Fruit fly (Drosophila melanogaster) whole organism, embryonic: Measurements from ENCODE around the gene Girdin.

Source experiments
- Atf6 ChIP-seq: fragments of 200-800 bp; sonication (Bioruptor generic); IDR thresholded peaks from 2 replicates; pipeline ENCODE4 v1.3.6; 2022; ENCODE audit warnings: missing biosample characterization, missing genetic modification characterization
- CG11696 ChIP-seq: fragments of 200-800 bp; sonication (Bioruptor generic); IDR thresholded peaks from 2 replicates; pipeline ENCODE4 v1.3.6; 2022; ENCODE audit warnings: missing biosample characterization, missing genetic modification characterization
- CG12391 ChIP-seq: fragments of 200-800 bp; sonication (Bioruptor generic); optimal IDR thresholded peaks from 3 replicates; lab custom pipeline; 2018; ENCODE audit warnings: missing biosample characterization, mild to moderate bottlenecking, missing genetic modification characterization, moderate library complexity
- CG14014 ChIP-seq: fragments of 200-800 bp; sonication (Bioruptor generic); IDR thresholded peaks from 2 replicates; pipeline ENCODE4 v1.3.6; 2022; ENCODE audit warnings: missing biosample characterization, missing genetic modification characterization
- CG14050 ChIP-seq: fragments of 200-800 bp; sonication (Bioruptor generic); IDR thresholded peaks from 3 replicates; pipeline ENCODE4 v1.3.6; 2022; ENCODE audit warnings: missing biosample characterization, missing genetic modification characterization
- CG15073 ChIP-seq: fragments of 200-800 bp; sonication (Bioruptor generic); optimal IDR thresholded peaks from 2 replicates; lab custom pipeline; 2016; ENCODE audit warnings: missing biosample characterization, missing genetic modification characterization
- CG1603 ChIP-seq: fragments of 200-800 bp; sonication (Bioruptor generic); optimal IDR thresholded peaks from 2 replicates; lab custom pipeline; 2019; ENCODE audit warnings: missing biosample characterization, mild to moderate bottlenecking, missing genetic modification characterization, moderate library complexity
- CG17328 ChIP-seq: fragments of 200-800 bp; sonication (Bioruptor generic); IDR thresholded peaks from 2 replicates; pipeline ENCODE4 v1.3.6; 2022; ENCODE audit warnings: missing biosample characterization, missing genetic modification characterization
- CG2120 ChIP-seq: fragments of 200-800 bp; sonication (Bioruptor generic); optimal IDR thresholded peaks from 3 replicates; lab custom pipeline; 2016; ENCODE audit warnings: missing biosample characterization, missing genetic modification characterization
- CG2202 ChIP-seq: fragments of 200-800 bp; sonication (Bioruptor generic); optimal IDR thresholded peaks from 2 replicates; lab custom pipeline; 2018; ENCODE audit warnings: missing biosample characterization, mild to moderate bottlenecking, missing genetic modification characterization
- CG30020 ChIP-seq: fragments of 200-800 bp; optimal IDR thresholded peaks from 2 replicates; lab custom pipeline; 2019; ENCODE audit warnings: missing biosample characterization, mild to moderate bottlenecking, missing genetic modification characterization, moderate library complexity
- CG31441 ChIP-seq: fragments of 200-800 bp; sonication (Bioruptor generic); IDR thresholded peaks from 2 replicates; pipeline ENCODE4 v1.3.6; 2022; ENCODE audit warnings: missing biosample characterization, missing genetic modification characterization
- CG32772 ChIP-seq: fragments of 200-800 bp; sonication (Bioruptor generic); IDR thresholded peaks from 2 replicates; pipeline ENCODE4 v1.3.6; 2022; ENCODE audit warnings: missing biosample characterization, missing genetic modification characterization
- CG6254 ChIP-seq: fragments of 200-800 bp; sonication (Bioruptor generic); optimal IDR thresholded peaks from 3 replicates; lab custom pipeline; 2017; ENCODE audit warnings: mild to moderate bottlenecking, missing biosample characterization, missing genetic modification reagents, missing genetic modification characterization
- CG7987 ChIP-seq: fragments of 200-800 bp; sonication (Bioruptor generic); optimal IDR thresholded peaks from 2 replicates; lab custom pipeline; 2018; ENCODE audit warnings: missing biosample characterization, mild to moderate bottlenecking, missing genetic modification characterization, moderate library complexity
- Camta ChIP-seq: fragments of 200-800 bp; sonication (Bioruptor generic); optimal IDR thresholded peaks from 2 replicates; lab custom pipeline; 2016; ENCODE audit warnings: missing biosample characterization, missing genetic modification characterization
- CrebB ChIP-seq: fragments of 200-800 bp; sonication (Bioruptor generic); optimal IDR thresholded peaks from 3 replicates; lab custom pipeline; 2018; ENCODE audit warnings: missing biosample characterization, mild to moderate bottlenecking, missing genetic modification characterization
- Dad ChIP-seq: fragments of 200-800 bp; sonication (Bioruptor generic); optimal IDR thresholded peaks from 3 replicates; lab custom pipeline; 2016; ENCODE audit warnings: missing biosample characterization, missing genetic modification characterization
- Dek ChIP-seq: fragments of 200-800 bp; sonication (Bioruptor generic); optimal IDR thresholded peaks from 3 replicates; lab custom pipeline; 2019; ENCODE audit warnings: missing biosample characterization, mild to moderate bottlenecking, missing genetic modification characterization, moderate library complexity
- Dp ChIP-seq: fragments of 200-800 bp; sonication (Bioruptor generic); optimal IDR thresholded peaks from 2 replicates; lab custom pipeline; 2018; ENCODE audit warnings: missing biosample characterization, mild to moderate bottlenecking, missing genetic modification characterization, moderate library complexity
- ERR ChIP-seq: fragments of 200-800 bp; sonication (Bioruptor generic); optimal IDR thresholded peaks from 2 replicates; lab custom pipeline; 2016; ENCODE audit warnings: missing biosample characterization, missing genetic modification characterization
- Fer1 ChIP-seq: fragments of 200-800 bp; sonication (Bioruptor generic); optimal IDR thresholded peaks from 2 replicates; lab custom pipeline; 2017; ENCODE audit warnings: missing biosample characterization, mild to moderate bottlenecking, missing genetic modification characterization
- Hand ChIP-seq: fragments of 200-800 bp; sonication (Bioruptor generic); optimal IDR thresholded peaks from 2 replicates; lab custom pipeline; 2017; ENCODE audit warnings: mild to moderate bottlenecking, missing biosample characterization, missing genetic modification reagents, missing genetic modification characterization
- Hr51 ChIP-seq, 2 experiments: fragments of 200-800 bp; sonication (Bioruptor generic); optimal IDR thresholded peaks; 2 replicates in 1 of 2; 3 replicates in 1 of 2; lab custom pipeline; 2016 to 2018; ENCODE audit warnings: missing biosample characterization in 2 of 2, missing genetic modification characterization in 2 of 2, mild to moderate bottlenecking in 1 of 2, moderate library complexity in 1 of 2
- MTF-1 ChIP-seq: fragments of 200-800 bp; sonication (Bioruptor generic); optimal IDR thresholded peaks from 2 replicates; lab custom pipeline; 2018; ENCODE audit warnings: missing biosample characterization, mild to moderate bottlenecking, missing genetic modification characterization, borderline replicate concordance
- Max ChIP-seq: fragments of 200-800 bp; sonication (Bioruptor generic); optimal IDR thresholded peaks from 2 replicates; lab custom pipeline; 2016; ENCODE audit warnings: missing biosample characterization, mild to moderate bottlenecking, missing genetic modification characterization
- Nf-YC ChIP-seq: fragments of 200-800 bp; optimal IDR thresholded peaks from 3 replicates; lab custom pipeline; 2019; ENCODE audit warnings: missing biosample characterization, mild to moderate bottlenecking, missing genetic modification characterization, moderate library complexity
- Ssrp ChIP-seq: fragments of 200-800 bp; sonication (Bioruptor generic); optimal IDR thresholded peaks from 2 replicates; lab custom pipeline; 2018; ENCODE audit warnings: missing biosample characterization, mild to moderate bottlenecking, missing genetic modification characterization, moderate library complexity
- Stat92E ChIP-seq, 3 experiments: fragments of >200 bp in 2 of 3; fragments of 200-800 bp in 1 of 3; sonication (Bioruptor generic) in 1 of 3; optimal IDR thresholded peaks; 2 replicates each; lab custom pipeline; 2017 to 2019; ENCODE audit warnings: missing biosample characterization in 3 of 3, missing genetic modification characterization in 3 of 3, mild to moderate bottlenecking in 1 of 3, moderate library complexity in 1 of 3
- Tbp ChIP-seq: fragments of >200 bp; optimal IDR thresholded peaks from 2 replicates; lab custom pipeline; 2018; ENCODE audit warnings: missing biosample characterization, missing genetic modification characterization
- Trl ChIP-seq, 3 experiments: fragments of >200 bp in 2 of 3; fragments of 200-800 bp in 1 of 3; sonication (Bioruptor generic) in 1 of 3; optimal IDR thresholded peaks; 2 replicates in 1 of 3; 3 replicates in 2 of 3; lab custom pipeline; 2016 to 2017; ENCODE audit warnings: missing biosample characterization in 1 of 3, missing genetic modification characterization in 1 of 3
- amos ChIP-seq: fragments of 200-800 bp; sonication (Bioruptor generic); IDR thresholded peaks from 2 replicates; pipeline ENCODE4 v1.3.6; 2022; ENCODE audit warnings: missing biosample characterization, missing genetic modification characterization; ENCODE audit not compliant: partially characterized antibody
- cas ChIP-seq: fragments of 200-800 bp; sonication (Bioruptor generic); IDR thresholded peaks from 2 replicates; pipeline ENCODE4 v1.3.6; 2022; ENCODE audit warnings: missing biosample characterization, missing genetic modification characterization
- caup ChIP-seq: fragments of 200-800 bp; sonication (Bioruptor generic); optimal IDR thresholded peaks from 3 replicates; lab custom pipeline; 2017; ENCODE audit warnings: missing biosample characterization, mild to moderate bottlenecking, missing genetic modification characterization, moderate library complexity; ENCODE audit not compliant: severe bottlenecking
- ci ChIP-seq: fragments of 200-800 bp; sonication (Bioruptor generic); IDR thresholded peaks from 3 replicates; pipeline ENCODE4 v1.3.6; 2022; ENCODE audit warnings: missing biosample characterization, missing genetic modification characterization
- emc ChIP-seq: fragments of 200-800 bp; sonication (Bioruptor generic); optimal IDR thresholded peaks from 2 replicates; lab custom pipeline; 2016; ENCODE audit warnings: missing biosample characterization, missing genetic modification characterization
- klu ChIP-seq: fragments of 200-800 bp; sonication (Bioruptor generic); IDR thresholded peaks from 2 replicates; pipeline ENCODE4 v1.3.6; 2022; ENCODE audit warnings: missing biosample characterization, missing genetic modification characterization
- lola ChIP-seq, 3 experiments: fragments of >200 bp in 2 of 3; fragments of 200-800 bp in 1 of 3; sonication (Bioruptor generic) in 1 of 3; optimal IDR thresholded peaks; 2 replicates each; lab custom pipeline; 2017 to 2019; ENCODE audit warnings: missing biosample characterization in 3 of 3, missing genetic modification characterization in 3 of 3, mild to moderate bottlenecking in 1 of 3, moderate library complexity in 1 of 3
- lov ChIP-seq, 2 experiments: fragments of 200-800 bp in 1 of 2; fragments of >200 bp in 1 of 2; sonication (Bioruptor generic) in 1 of 2; IDR thresholded peaks in 1 of 2; optimal IDR thresholded peaks in 1 of 2; 2 replicates in 1 of 2; 3 replicates in 1 of 2; pipeline versions ENCODE4 v1.3.6 to Lab custom; 2017 to 2022; ENCODE audit warnings: missing biosample characterization in 1 of 2, missing genetic modification characterization in 1 of 2
- nau ChIP-seq: fragments of 200-800 bp; sonication (Bioruptor generic); optimal IDR thresholded peaks from 3 replicates; lab custom pipeline; 2017; ENCODE audit warnings: missing biosample characterization, mild to moderate bottlenecking, missing genetic modification characterization, missing genetic modification reagents
- pan ChIP-seq, 4 experiments: fragments of >200 bp in 3 of 4; fragments of 200-800 bp in 1 of 4; sonication (Bioruptor generic) in 1 of 4; optimal IDR thresholded peaks in 3 of 4; IDR thresholded peaks in 1 of 4; 2 replicates each; pipeline versions ENCODE4 v1.3.6 to Lab custom; 2017 to 2022; ENCODE audit warnings: missing biosample characterization in 2 of 4, missing genetic modification characterization in 2 of 4, mixed read lengths in 1 of 4
- peb ChIP-seq: fragments of 200-800 bp; sonication (Bioruptor generic); IDR thresholded peaks from 2 replicates; pipeline ENCODE4 v1.3.6; 2022; ENCODE audit warnings: missing biosample characterization, missing genetic modification characterization
- pita ChIP-seq: fragments of 200-800 bp; sonication (Bioruptor generic); optimal IDR thresholded peaks from 2 replicates; lab custom pipeline; 2017; ENCODE audit warnings: missing biosample characterization, mild to moderate bottlenecking, missing genetic modification characterization
- repo ChIP-seq: fragments of 200-800 bp; sonication (Bioruptor generic); optimal IDR thresholded peaks from 2 replicates; lab custom pipeline; 2016; ENCODE audit warnings: missing biosample characterization, missing genetic modification characterization
- row ChIP-seq: fragments of 200-800 bp; sonication (Bioruptor generic); IDR thresholded peaks from 3 replicates; pipeline ENCODE4 v1.3.6; 2022; ENCODE audit warnings: missing biosample characterization, missing genetic modification characterization
- shn ChIP-seq: fragments of 200-800 bp; sonication (Bioruptor generic); optimal IDR thresholded peaks from 3 replicates; lab custom pipeline; 2016; ENCODE audit warnings: missing biosample characterization, missing genetic modification characterization
- unc-4 ChIP-seq: fragments of 200-800 bp; sonication (Bioruptor generic); IDR thresholded peaks from 2 replicates; pipeline ENCODE4 v1.3.6; 2022; ENCODE audit warnings: missing biosample characterization, missing genetic modification characterization; ENCODE audit not compliant: partially characterized antibody

The Girdin gene

DNA sequence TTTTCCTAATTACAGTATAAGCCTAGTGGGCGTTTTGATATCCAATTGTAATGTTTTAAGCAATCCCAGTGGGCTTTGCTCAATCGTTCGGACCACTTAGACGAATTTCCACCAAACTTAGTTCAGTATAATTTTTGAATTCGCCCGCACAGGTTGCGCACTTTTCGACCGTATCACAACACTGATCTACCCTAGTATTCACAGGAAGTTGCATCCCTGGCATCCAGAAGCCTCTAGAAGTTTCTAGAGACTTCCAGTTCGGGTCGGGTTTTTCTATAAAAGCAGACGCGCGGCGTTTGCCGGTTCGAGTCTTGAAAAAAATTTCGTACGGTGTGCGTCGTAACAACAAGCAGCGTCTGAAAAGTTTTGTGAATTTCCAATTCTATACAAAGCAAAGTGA lies 14.2 kb downstream of the Girdin start, which contains the start of gene Hsp83 (continued):
- TF ChIP-seq pita: peak; percentile 6
- peak; percentile 94 for TF ChIP-seq Dp
- TF ChIP-seq Camta (GFP tag; lab: Kevin White, UChicago): peak; percentile 92
- TF ChIP-seq CG17328 (GFP tag; lab: Robert Waterston, UW): peak; percentile 96
- peak; percentile 99 for TF ChIP-seq ci (GFP tag; lab: Robert Waterston, UW)
- peak; percentile 92 for TF ChIP-seq CG14050 (GFP tag; lab: Robert Waterston, UW)
- TF ChIP-seq Dek (tag; lab: Kevin White, UChicago): peak; percentile 86
- peak; percentile 84 for TF ChIP-seq CG32772 (GFP tag; lab: Robert Waterston, UW)
- TF ChIP-seq amos (GFP tag; lab: Robert Waterston, UW): peak; percentile 3; the same call in 1 of the 2 replicates
- peak; percentile 100 for TF ChIP-seq caup (GFP tag; lab: Kevin White, UChicago)
- no peak for TF ChIP-seq lov (optimal IDR thresholded peaks at IDR 0.05; lab: Kevin White, UChicago)
- peak; percentile 98 for TF ChIP-seq lov (GFP tag; IDR thresholded peaks at IDR 0.05; lab: Robert Waterston, UW)
- peak; percentile 63; the same call in 1 of the 2 replicates for TF ChIP-seq klu (GFP tag; lab: Robert Waterston, UW)
- peak; percentile 99 for TF ChIP-seq nau (GFP tag; lab: Kevin White, UChicago)
- peak; percentile 95 for TF ChIP-seq Dad (GFP tag; lab: Kevin White, UChicago)
- TF ChIP-seq CG6254 (GFP tag; lab: Kevin White, UChicago): peak; percentile 95
- no peak for TF ChIP-seq Tbp (GFP tag; lab: Kevin White, UChicago)
- peak; percentile 58 for TF ChIP-seq Ssrp (tag; lab: Kevin White, UChicago)
- TF ChIP-seq Stat92E (GFP tag; optimal IDR thresholded peaks at IDR 0.05; lab: Kevin White, UChicago): peak in 1 of 3 experiments; percentile 84
- peak; percentile 94 for TF ChIP-seq CG2202 (tag; lab: Kevin White, UChicago)
- 0 out of 2 replicates have a peak, but pooled peaks have one; percentile 62 for TF ChIP-seq peb
- TF ChIP-seq shn (GFP tag; lab: Kevin White, UChicago): peak; percentile 95
- peak; percentile 81; the same call in 1 of the 2 replicates for TF ChIP-seq cas (GFP tag; lab: Robert Waterston, UW)
- TF ChIP-seq Hr51 (GFP tag; optimal IDR thresholded peaks at IDR 0.05; lab: Kevin White, UChicago): peak; percentile 90 to 96
- TF ChIP-seq ERR: peak; percentile 84
- TF ChIP-seq CG31441 (GFP tag; lab: Robert Waterston, UW): peak; percentile 91
- peak; percentile 10; the same call in 1 of the 3 replicates for TF ChIP-seq row
- peak; percentile 99 for TF ChIP-seq MTF-1 (GFP tag; lab: Kevin White, UChicago)
- peak; percentile 94 for TF ChIP-seq repo
- peak; percentile 0; the same call in 1 of the 2 replicates for TF ChIP-seq unc-4 (GFP tag; lab: Robert Waterston, UW)
- peak; percentile 87 for TF ChIP-seq Max (GFP tag; lab: Kevin White, UChicago)
- peak; percentile 95 for TF ChIP-seq CG12391
- TF ChIP-seq CG1603 (tag; lab: Kevin White, UChicago): peak; percentile 95
- peak; percentile 48 for TF ChIP-seq CG30020 (tag; lab: Kevin White, UChicago)
- TF ChIP-seq CG14014: peak; percentile 90
- peak; percentile 99 for TF ChIP-seq CrebB
- TF ChIP-seq CG2120 (GFP tag; lab: Kevin White, UChicago): peak; percentile 86
- TF ChIP-seq CG15073 (GFP tag; lab: Kevin White, UChicago): no peak
- peak; percentile 90 for TF ChIP-seq emc (GFP tag; lab: Kevin White, UChicago)
- TF ChIP-seq Atf6 (GFP tag; lab: Robert Waterston, UW): peak; percentile 95
- no peak for TF ChIP-seq pan (optimal IDR thresholded peaks at IDR 0.05; lab: Kevin White, UChicago)
- TF ChIP-seq pan (GFP tag; optimal IDR thresholded peaks at IDR 0.05 in 1 of 2, IDR thresholded peaks at IDR 0.05 in 1 of 2): peak in 1 of 2 experiments; percentile 92
- peak; percentile 100 for TF ChIP-seq Fer1
- TF ChIP-seq lola (GFP tag; optimal IDR thresholded peaks at IDR 0.05; lab: Kevin White, UChicago): peak in 1 of 3 experiments; percentile 59
- TF ChIP-seq Hand (GFP tag; lab: Kevin White, UChicago): peak; percentile 99
- TF ChIP-seq CG7987 (GFP tag; lab: Kevin White, UChicago): peak; percentile 100
- TF ChIP-seq CG11696 (GFP tag; lab: Robert Waterston, UW): peak; percentile 79
- TF ChIP-seq Trl (optimal IDR thresholded peaks at IDR 0.05; lab: Kevin White, UChicago): no peak
- TF ChIP-seq Trl (GFP tag; optimal IDR thresholded peaks at IDR 0.05; lab: Kevin White, UChicago): peak; percentile 97
- peak; percentile 86 for TF ChIP-seq Nf-YC (tag; lab: Kevin White, UChicago)
